Fruit fly (Drosophila melanogaster) whole organism: ENCODE measurements around the gene CG11458.

Experiments
- CG8478 ChIP-seq: fragments of >200 bp; optimal IDR thresholded peaks from 2 replicates; lab custom pipeline; 2018; ENCODE audit warnings: inconsistent platforms
- pan ChIP-seq: fragments of >200 bp; optimal IDR thresholded peaks from 2 replicates; lab custom pipeline; 2017
- psq ChIP-seq: fragments of >200 bp; optimal IDR thresholded peaks from 2 replicates; lab custom pipeline; 2017
- usp ChIP-seq: fragments of >200 bp; optimal IDR thresholded peaks from 2 replicates; lab custom pipeline; 2017; ENCODE audit warnings: missing biosample characterization, missing genetic modification characterization, mixed read lengths

DNA sequence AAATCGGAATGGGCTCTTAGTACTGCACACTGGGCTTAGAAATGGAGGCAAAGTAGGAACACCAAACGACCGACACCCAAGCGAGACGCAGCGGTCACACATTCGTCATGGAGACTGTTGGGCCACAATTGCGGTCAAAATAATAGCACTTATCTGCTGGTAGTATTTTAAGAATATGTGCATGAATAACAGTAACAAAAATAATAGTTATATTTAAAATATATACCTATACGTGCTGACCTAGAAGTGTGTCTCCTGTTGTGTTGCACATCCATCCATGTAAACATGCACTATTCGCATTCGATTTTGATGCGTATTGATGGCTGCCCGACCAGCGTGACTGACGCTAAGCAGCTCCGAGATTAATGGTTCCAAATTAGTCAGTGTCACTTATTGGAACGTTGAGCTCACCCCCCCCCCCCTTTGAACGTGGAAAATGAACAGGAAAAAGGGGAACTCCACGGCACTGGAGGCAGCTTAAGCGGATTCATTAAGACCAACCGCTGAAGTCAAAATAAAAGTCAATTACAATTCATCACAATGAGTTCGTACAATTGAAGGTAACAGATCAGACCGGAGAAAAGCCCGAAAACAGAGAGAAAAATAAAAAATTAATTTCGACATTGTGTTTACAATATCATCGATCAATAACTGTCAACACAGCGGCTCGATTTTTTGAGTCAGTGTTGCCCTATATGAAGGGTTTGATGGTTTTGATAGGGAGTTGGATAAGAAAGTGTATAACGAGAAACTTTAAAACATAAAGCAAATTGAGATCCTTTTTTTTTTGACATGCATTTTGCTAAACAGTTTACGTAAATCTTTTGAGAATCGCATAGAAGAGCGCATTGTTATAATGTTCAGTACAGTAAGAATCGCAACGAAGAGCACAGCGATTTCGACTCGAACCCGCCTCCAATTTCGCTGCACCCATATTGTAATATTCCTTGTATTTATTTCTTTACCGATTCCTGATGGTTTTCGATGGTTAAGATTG is 47.3 kb downstream of the CG11458 start:
- TF ChIP-seq pan (lab: Kevin White, UChicago) = no peak
- TF ChIP-seq psq (lab: Kevin White, UChicago) = no peak
- no peak for TF ChIP-seq CG8478 (lab: Kevin White, UChicago)
- no peak for TF ChIP-seq usp
